Worm (Caenorhabditis elegans) whole organism, young adult: ENCODE results near the gene F23F1.4.

Experiments used
- ama-1 ChIP-seq, 3 experiments: fragments of 150-350 bp in 1 of 3; sonication (generic microtip) in 2 of 3; optimal IDR thresholded peaks; 2 replicates each; lab custom pipeline; 2014 to 2018; ENCODE audit warnings: missing biosample characterization in 2 of 3, missing genetic modification characterization in 2 of 3, missing genetic modification reagents in 2 of 3
- dpl-1 ChIP-seq: fragments of 150-350 bp; optimal IDR thresholded peaks from 2 replicates; lab custom pipeline; 2014; ENCODE audit warnings: missing biosample characterization, missing genetic modification reagents, missing genetic modification characterization
- ekl-4 ChIP-seq: fragments of 200-800 bp; sonication (Bioruptor generic); IDR thresholded peaks from 2 replicates; pipeline ENCODE4 v1.3.6; 2022; ENCODE audit warnings: missing genetic modification reagents, missing genetic modification characterization, missing compliant biosample characterization
- lag-1 ChIP-seq: fragments of 200-800 bp; sonication (Bioruptor generic); IDR thresholded peaks from 2 replicates; pipeline ENCODE4 v1.3.6; 2022; ENCODE audit warnings: missing genetic modification reagents, missing genetic modification characterization, missing compliant biosample characterization
- lin-26 ChIP-seq: fragments of 200-800 bp; sonication (Bioruptor generic); IDR thresholded peaks from 2 replicates; pipeline ENCODE4 v1.3.6; 2022; ENCODE audit warnings: missing genetic modification reagents, missing genetic modification characterization, missing compliant biosample characterization
- lin-54 ChIP-seq: fragments of 200-800 bp; sonication (Bioruptor generic); optimal IDR thresholded peaks from 2 replicates; lab custom pipeline; 2018; ENCODE audit warnings: mild to moderate bottlenecking, missing genetic modification characterization, missing compliant biosample characterization
- nhr-179 ChIP-seq: sonication (generic microtip); optimal IDR thresholded peaks from 2 replicates; lab custom pipeline; 2016; ENCODE audit warnings: mild to moderate bottlenecking, missing genetic modification characterization, missing compliant biosample characterization
- repo-1 ChIP-seq: sonication (generic microtip); optimal IDR thresholded peaks from 2 replicates; lab custom pipeline; 2017; ENCODE audit warnings: mild to moderate bottlenecking, missing genetic modification characterization, missing compliant biosample characterization
- unc-130 ChIP-seq: sonication (generic microtip); optimal IDR thresholded peaks from 2 replicates; lab custom pipeline; 2016; ENCODE audit warnings: missing genetic modification reagents, missing genetic modification characterization, missing compliant biosample characterization

DNA sequence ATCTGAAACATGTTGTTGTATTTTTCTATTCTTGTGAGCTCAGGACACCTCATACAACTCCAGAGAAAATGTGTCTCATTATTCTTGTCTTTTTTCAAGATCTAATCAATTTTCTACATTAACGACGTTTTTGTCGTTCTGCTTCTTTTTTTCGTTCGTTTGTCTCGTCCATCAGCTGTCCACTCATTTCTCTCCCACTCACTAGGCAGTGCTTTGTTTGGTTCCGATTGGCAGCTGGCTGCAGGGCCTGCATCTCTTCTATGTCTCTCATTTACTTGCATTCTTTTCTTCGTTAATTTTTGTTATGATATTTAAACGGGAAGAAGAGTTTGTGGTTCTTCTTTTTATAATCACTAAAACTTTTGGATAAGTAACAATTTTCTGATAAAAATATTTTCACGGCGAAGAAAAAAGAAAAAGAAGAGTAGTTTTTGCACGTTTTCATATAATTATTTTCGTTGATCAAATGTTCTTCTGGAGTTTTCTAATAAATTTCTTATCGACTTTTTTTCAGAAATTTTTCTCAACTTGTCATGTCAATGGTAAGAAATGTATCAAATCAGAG lies 26.8 kb downstream of the F23F1.4 start, which contains the start of gene 2L52.1:
- no peak for TF ChIP-seq dpl-1 (GFP tag; lab: Kevin White, UChicago)
- no peak for TF ChIP-seq lag-1 (GFP tag; lab: Robert Waterston, UW)
- TF ChIP-seq repo-1 (tag; lab: Kevin White, UChicago), result no peak
- no peak for TF ChIP-seq lin-54 (GFP tag; lab: Kevin White, UChicago)
- no peak for TF ChIP-seq lin-26
- no peak for TF ChIP-seq nhr-179 (tag; lab: Kevin White, UChicago)
- no peak for TF ChIP-seq unc-130
- TF ChIP-seq ekl-4 (GFP tag; lab: Robert Waterston, UW), result no peak
- no peak for TF ChIP-seq ama-1 (optimal IDR thresholded peaks at IDR 0.05; lab: Kevin White, UChicago)
- no peak for TF ChIP-seq ama-1 (GFP tag; optimal IDR thresholded peaks at IDR 0.05; lab: Kevin White, UChicago)
